Worm (Caenorhabditis elegans): Measurements from ENCODE around the gene grd-9.

DNA sequence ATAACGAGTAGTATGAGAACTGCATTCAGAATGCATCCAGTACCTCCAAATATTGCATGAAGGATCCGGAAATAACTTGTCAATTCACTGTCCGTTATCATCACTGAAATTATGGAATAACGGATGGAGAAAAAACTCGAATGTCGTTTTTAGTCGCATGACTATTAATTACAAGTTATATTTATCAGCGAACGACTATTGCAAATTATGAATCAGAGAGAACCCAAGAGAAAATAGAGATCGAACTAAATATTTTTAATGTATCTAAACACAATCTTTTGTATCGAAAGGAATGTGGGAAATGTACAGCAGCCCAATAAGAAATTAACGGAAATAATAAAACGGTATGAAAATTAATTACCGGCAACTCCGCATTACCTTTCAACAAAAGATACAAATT is 4.8 kb downstream of the grd-9 start, which contains the start of gene srd-16:
- no peak for TF ChIP-seq fkh-10 (GFP tag; optimal IDR thresholded peaks at IDR 0.05)
- no peak for TF ChIP-seq pha-4 (tag; optimal IDR thresholded peaks at IDR 0.05)
- TF ChIP-seq jun-1 (tag; optimal IDR thresholded peaks at IDR 0.05), result no peak
- no peak for TF ChIP-seq ama-1 (optimal IDR thresholded peaks at IDR 0.05)
- TF ChIP-seq nhr-12 (tag; optimal IDR thresholded peaks at IDR 0.05), result no peak
- TF ChIP-seq unc-62 (GFP tag; optimal IDR thresholded peaks at IDR 0.05), result no peak
